Worm (Caenorhabditis elegans) whole organism, L4/young adult: ENCODE results near the gene M04C3.1.

Source experiments
- dao-5 ChIP-seq: sonication (generic microtip); optimal IDR thresholded peaks from 2 replicates; lab custom pipeline; 2016; ENCODE audit warnings: missing genotype, missing genetic modification characterization, moderate library complexity, missing compliant biosample characterization
- him-1 ChIP-seq: sonication (generic microtip); optimal IDR thresholded peaks from 2 replicates; lab custom pipeline; 2016; ENCODE audit warnings: missing genotype, missing genetic modification reagents, missing genetic modification characterization, missing compliant biosample characterization

DNA sequence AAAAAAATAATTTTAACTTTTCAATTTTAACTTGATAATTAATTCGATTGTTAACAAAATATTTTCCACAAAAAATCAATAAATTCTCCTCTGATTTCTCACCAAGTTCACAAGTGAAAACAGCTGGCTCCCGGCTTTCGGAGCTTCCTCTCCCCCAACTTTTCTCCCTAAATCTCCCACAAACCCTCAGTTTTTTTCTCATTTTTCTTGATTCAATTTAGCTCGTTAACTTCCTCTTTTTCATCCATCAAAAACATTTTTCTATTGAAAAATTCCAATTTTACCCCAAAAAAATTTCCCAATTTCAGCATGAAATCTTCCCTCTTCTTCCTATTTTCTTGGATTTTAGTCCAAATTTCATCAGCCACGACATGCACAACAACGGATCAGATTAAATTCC, 25.0 kb upstream of the M04C3.1 start, which contains the start of gene Y43F8B.11:
- TF ChIP-seq him-1 (tag; lab: Kevin White, UChicago) (no peak), dao-5 (tag; lab: Kevin White, UChicago) (no peak)
